Worm (Caenorhabditis elegans) whole organism, L1 larva: ENCODE data around the gene msp-32.
"Not testable (repeated sequence)": the region's sequence is repeated elsewhere in the genome, so short reads cannot be mapped to it uniquely, and the experiment has no call there.

ENCODE experiments used
- C04F5.9 ChIP-seq: sonication (generic microtip); optimal IDR thresholded peaks from 2 replicates; lab custom pipeline; 2016; ENCODE audit warnings: missing genetic modification characterization, missing compliant biosample characterization
- C34B4.2 ChIP-seq: sonication (generic microtip); optimal IDR thresholded peaks from 2 replicates; lab custom pipeline; 2017; ENCODE audit warnings: mild to moderate bottlenecking, missing genetic modification characterization, missing compliant biosample characterization
- aly-2 ChIP-seq: fragments of 150-350 bp; optimal IDR thresholded peaks from 2 replicates; lab custom pipeline; 2014; ENCODE audit warnings: missing biosample characterization, missing genetic modification characterization
- ama-1 ChIP-seq: fragments of 150-350 bp; optimal IDR thresholded peaks from 2 replicates; lab custom pipeline; 2014
- ceh-63 ChIP-seq: fragments of 200-800 bp; sonication (Bioruptor generic); optimal IDR thresholded peaks from 2 replicates; lab custom pipeline; 2018; ENCODE audit warnings: mild to moderate bottlenecking, missing genetic modification characterization, missing compliant biosample characterization
- ceh-8 ChIP-seq: fragments of 200-800 bp; sonication (Bioruptor generic); optimal IDR thresholded peaks from 2 replicates; lab custom pipeline; 2018; ENCODE audit warnings: mild to moderate bottlenecking, missing genetic modification characterization, moderate library complexity, missing compliant biosample characterization
- ceh-82 ChIP-seq, 3 experiments: fragments of 150-350 bp in 1 of 3; sonication (generic microtip) in 2 of 3; optimal IDR thresholded peaks; 2 replicates each; lab custom pipeline; 2014 to 2017; ENCODE audit warnings: missing biosample characterization in 3 of 3, missing genetic modification characterization in 3 of 3
- ceh-88 ChIP-seq: fragments of 200-800 bp; sonication (Bioruptor generic); IDR thresholded peaks from 2 replicates; pipeline ENCODE4 v1.3.6; 2022; ENCODE audit warnings: missing genetic modification characterization, missing compliant biosample characterization
- ces-1 ChIP-seq: fragments of 150-350 bp; optimal IDR thresholded peaks from 2 replicates; lab custom pipeline; 2014; ENCODE audit warnings: missing biosample characterization, missing genetic modification reagents, missing genetic modification characterization
- dpl-1 ChIP-seq, 3 experiments: fragments of 150-350 bp in 2 of 3; sonication (generic microtip) in 1 of 3; optimal IDR thresholded peaks; 2 replicates each; lab custom pipeline; 2014 to 2017; ENCODE audit warnings: missing biosample characterization in 3 of 3, missing genetic modification characterization in 3 of 3, missing genetic modification reagents in 3 of 3
- dsc-1 ChIP-seq: sonication (generic microtip); optimal IDR thresholded peaks from 2 replicates; lab custom pipeline; 2016; ENCODE audit warnings: mild to moderate bottlenecking, missing genetic modification characterization, missing compliant biosample characterization
- efl-1 ChIP-seq, 4 experiments: fragments of 150-350 bp; optimal IDR thresholded peaks in 3 of 4; peaks in 1 of 4; 1 replicate in 1 of 4; 2 replicates in 3 of 4; lab custom pipeline; 2014; ENCODE audit warnings: missing biosample characterization in 2 of 4, missing genetic modification characterization in 2 of 4, missing genetic modification reagents in 2 of 4
- fkh-10 ChIP-seq: sonication (generic microtip); optimal IDR thresholded peaks from 2 replicates; lab custom pipeline; 2017; ENCODE audit warnings: missing biosample characterization, missing genetic modification reagents, missing genetic modification characterization
- fkh-8 ChIP-seq: sonication (generic microtip); optimal IDR thresholded peaks from 2 replicates; lab custom pipeline; 2016; ENCODE audit warnings: mild to moderate bottlenecking, missing genetic modification characterization, missing compliant biosample characterization
- hlh-4 ChIP-seq: sonication (generic microtip); optimal IDR thresholded peaks from 2 replicates; lab custom pipeline; 2016; ENCODE audit warnings: mild to moderate bottlenecking, missing genetic modification characterization, missing compliant biosample characterization
- hpl-2 ChIP-seq: fragments of 150-350 bp; optimal IDR thresholded peaks from 2 replicates; lab custom pipeline; 2014; ENCODE audit warnings: missing biosample characterization, missing genetic modification reagents, missing genetic modification characterization
- irx-1 ChIP-seq: sonication (generic microtip); optimal IDR thresholded peaks from 2 replicates; lab custom pipeline; 2016; ENCODE audit warnings: missing genetic modification characterization, missing compliant biosample characterization
- jun-1 ChIP-seq: fragments of 150-350 bp; optimal IDR thresholded peaks from 2 replicates; lab custom pipeline; 2014; ENCODE audit warnings: missing biosample characterization, missing genetic modification reagents, missing genetic modification characterization
- lin-14 ChIP-seq: fragments of 200-800 bp; sonication (Bioruptor generic); optimal IDR thresholded peaks from 2 replicates; lab custom pipeline; 2018; ENCODE audit warnings: mild to moderate bottlenecking, missing genetic modification characterization, moderate library complexity, missing compliant biosample characterization
- lin-35 ChIP-seq, 2 experiments: fragments of 150-350 bp; optimal IDR thresholded peaks; 2 replicates each; lab custom pipeline; 2014; ENCODE audit warnings: missing biosample characterization in 2 of 2, missing genetic modification characterization in 2 of 2, missing genetic modification reagents in 2 of 2
- lin-39 ChIP-seq: fragments of 150-350 bp; optimal IDR thresholded peaks from 2 replicates; lab custom pipeline; 2014; ENCODE audit warnings: missing biosample characterization, missing genetic modification reagents, missing genetic modification characterization
- lir-3 ChIP-seq: sonication (generic microtip); optimal IDR thresholded peaks from 2 replicates; lab custom pipeline; 2016; ENCODE audit warnings: mild to moderate bottlenecking, missing genetic modification characterization, moderate library complexity, missing compliant biosample characterization; ENCODE audit not compliant: poor library complexity
- mab-9 ChIP-seq: fragments of 200-800 bp; sonication (Bioruptor generic); IDR thresholded peaks from 2 replicates; pipeline ENCODE4 v1.3.6; 2022; ENCODE audit warnings: missing genetic modification reagents, missing genetic modification characterization, missing compliant biosample characterization
- mep-1 ChIP-seq: fragments of 150-350 bp; optimal IDR thresholded peaks from 2 replicates; lab custom pipeline; 2014; ENCODE audit warnings: missing biosample characterization, missing genetic modification characterization
- nhr-20 ChIP-seq: sonication (generic microtip); optimal IDR thresholded peaks from 2 replicates; lab custom pipeline; 2016; ENCODE audit warnings: mild to moderate bottlenecking, missing genetic modification characterization, missing compliant biosample characterization
- nhr-237 ChIP-seq: fragments of 150-350 bp; optimal IDR thresholded peaks from 2 replicates; lab custom pipeline; 2014; ENCODE audit warnings: missing biosample characterization, missing genetic modification characterization
- nhr-28 ChIP-seq: fragments of 150-350 bp; optimal IDR thresholded peaks from 2 replicates; lab custom pipeline; 2014; ENCODE audit warnings: missing biosample characterization, missing genetic modification characterization
- nhr-71 ChIP-seq: sonication (generic microtip); optimal IDR thresholded peaks from 2 replicates; lab custom pipeline; 2016; ENCODE audit warnings: mild to moderate bottlenecking, missing genetic modification characterization, moderate library complexity, missing compliant biosample characterization
- nhr-77 ChIP-seq: fragments of 150-350 bp; optimal IDR thresholded peaks from 2 replicates; lab custom pipeline; 2014; ENCODE audit warnings: missing biosample characterization, missing genetic modification characterization
- nhr-84 ChIP-seq: sonication (generic microtip); optimal IDR thresholded peaks from 2 replicates; lab custom pipeline; 2017; ENCODE audit warnings: missing biosample characterization, missing genetic modification characterization
- nhr-85 ChIP-seq: sonication (generic microtip); peaks from one replicate; lab custom pipeline; 2016; ENCODE audit warnings: missing genetic modification characterization, inconsistent platforms, missing compliant biosample characterization
- pag-3 ChIP-seq: sonication (generic microtip); optimal IDR thresholded peaks from 2 replicates; lab custom pipeline; 2017; ENCODE audit warnings: missing genetic modification characterization, mild to moderate bottlenecking, missing compliant biosample characterization, antibody characterized with exemption, borderline replicate concordance; ENCODE audit not compliant: insufficient read depth
- pax-3 ChIP-seq: fragments of 200-800 bp; sonication (Bioruptor generic); optimal IDR thresholded peaks from 2 replicates; lab custom pipeline; 2018; ENCODE audit warnings: mild to moderate bottlenecking, missing genetic modification characterization, moderate library complexity, missing compliant biosample characterization
- pqm-1 ChIP-seq: sonication (generic microtip); optimal IDR thresholded peaks from 3 replicates; lab custom pipeline; 2017; ENCODE audit warnings: missing biosample characterization, missing genetic modification characterization
- skn-1 ChIP-seq: fragments of 150-350 bp; optimal IDR thresholded peaks from 2 replicates; lab custom pipeline; 2014; ENCODE audit warnings: missing biosample characterization, missing genetic modification characterization
- snpc-4 ChIP-seq: fragments of 150-350 bp; optimal IDR thresholded peaks from 2 replicates; lab custom pipeline; 2014; ENCODE audit warnings: missing biosample characterization, missing genetic modification characterization
- snu-23 ChIP-seq: sonication (generic microtip); optimal IDR thresholded peaks from 2 replicates; lab custom pipeline; 2016; ENCODE audit warnings: missing genetic modification characterization, missing compliant biosample characterization
- sox-4 ChIP-seq: sonication (generic microtip); optimal IDR thresholded peaks from 2 replicates; lab custom pipeline; 2016; ENCODE audit warnings: missing genetic modification characterization, missing compliant biosample characterization
- sup-37 ChIP-seq: fragments of 200-800 bp; sonication (Bioruptor generic); optimal IDR thresholded peaks from 2 replicates; lab custom pipeline; 2018; ENCODE audit warnings: mild to moderate bottlenecking, missing genetic modification characterization, missing compliant biosample characterization
- swsn-7 ChIP-seq: sonication (generic microtip); optimal IDR thresholded peaks from 2 replicates; lab custom pipeline; 2016; ENCODE audit warnings: missing genetic modification characterization, missing compliant biosample characterization
- tlp-1 ChIP-seq: fragments of 150-350 bp; optimal IDR thresholded peaks from 2 replicates; lab custom pipeline; 2014; ENCODE audit warnings: missing biosample characterization, missing genetic modification characterization
- unc-130 ChIP-seq: fragments of 150-350 bp; optimal IDR thresholded peaks from 2 replicates; lab custom pipeline; 2017; ENCODE audit warnings: missing biosample characterization, missing genetic modification characterization, inconsistent platforms
- unc-62 ChIP-seq: fragments of 150-350 bp; optimal IDR thresholded peaks from 2 replicates; lab custom pipeline; 2014; ENCODE audit warnings: missing biosample characterization, missing genetic modification reagents, missing genetic modification characterization
- xbp-1 ChIP-seq: sonication (generic microtip); optimal IDR thresholded peaks from 2 replicates; lab custom pipeline; 2016; ENCODE audit warnings: missing genetic modification characterization, missing compliant biosample characterization
- zag-1 ChIP-seq: fragments of 150-350 bp; optimal IDR thresholded peaks from 2 replicates; lab custom pipeline; 2014; ENCODE audit warnings: missing biosample characterization, missing genetic modification characterization
- ztf-11 ChIP-seq, 2 experiments: sonication (generic microtip); optimal IDR thresholded peaks; 2 replicates each; lab custom pipeline; 2016 to 2017; ENCODE audit warnings: missing genetic modification characterization in 2 of 2, missing biosample characterization in 1 of 2, missing compliant biosample characterization in 1 of 2
- ztf-4 ChIP-seq: fragments of 150-350 bp; optimal IDR thresholded peaks from 2 replicates; lab custom pipeline; 2014; ENCODE audit warnings: missing biosample characterization, missing genetic modification characterization

The msp-32 gene

DNA sequence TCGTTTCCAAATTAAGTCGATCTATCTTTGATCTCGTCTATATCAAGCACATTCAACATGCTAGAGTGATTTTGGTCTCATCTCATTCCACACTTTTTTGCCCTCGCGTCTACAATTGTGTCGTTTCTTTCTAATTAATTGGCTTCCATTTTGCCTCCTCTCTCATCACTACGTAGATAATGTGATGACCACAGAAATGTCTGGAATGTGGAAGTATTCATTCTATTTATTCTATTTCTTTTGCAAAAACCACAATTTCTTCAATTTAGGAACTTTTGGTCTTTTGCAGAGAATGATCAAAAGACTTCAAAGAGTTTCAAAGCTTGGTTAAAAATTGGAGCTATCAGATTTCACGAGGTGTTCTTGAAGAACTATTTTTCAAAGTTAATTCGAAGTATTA is 16.9 kb downstream of the msp-32 start:
- TF ChIP-seq snpc-4 (no peak), ceh-82 (tag; optimal IDR thresholded peaks at IDR 0.05; lab: Kevin White, UChicago) (no peak), nhr-20 (tag; lab: Kevin White, UChicago) (no peak), pax-3 (no peak), pqm-1 (tag; lab: Kevin White, UChicago) (no peak), skn-1 (tag; lab: Kevin White, UChicago) (no peak), nhr-85 (tag; lab: Kevin White, UChicago) (peak; percentile 71), nhr-237 (no peak), efl-1 (optimal IDR thresholded peaks at IDR 0.05; lab: Kevin White, UChicago) (no peak), efl-1 (GFP tag; optimal IDR thresholded peaks at IDR 0.05 in 1 of 2; lab: Kevin White, UChicago) (peak in 1 of 2 experiments; percentile 63)

DNA sequence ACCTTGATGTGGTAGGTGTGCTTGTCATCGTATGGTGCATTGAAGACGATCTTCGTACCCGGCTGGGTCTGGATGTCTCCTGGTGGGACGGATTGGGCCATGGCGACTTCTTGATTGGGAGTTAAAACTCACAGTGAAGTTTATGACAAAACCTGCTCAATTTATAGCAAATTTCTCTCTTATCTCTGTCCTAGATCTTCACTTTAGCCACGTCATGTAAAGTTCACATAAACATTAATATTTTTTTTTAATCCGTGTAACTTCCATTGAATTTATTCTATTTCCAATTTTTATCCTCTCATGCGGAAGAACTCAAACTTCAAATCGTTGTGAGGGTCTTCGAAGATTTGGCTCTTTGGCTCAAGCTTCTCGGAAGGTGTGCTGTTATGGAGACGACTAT is 17.8 kb downstream of the msp-32 start, which contains the start of gene msp-31:
Gene msp-31, minus strand, starts transcription at position 101 of the 400 bp plus-strand sequence.
- not testable (repeated sequence) for TF ChIP-seq lin-35 (GFP tag; optimal IDR thresholded peaks at IDR 0.05; lab: Kevin White, UChicago); sox-4 (tag; lab: Kevin White, UChicago); hlh-4 (tag; lab: Kevin White, UChicago)
- TF ChIP-seq, all 84 proteins: peak for 0; not testable (repeated sequence) for 84

ce11 chrII:4918501-4919021 is 19.9 kb downstream of the msp-32 start:
- TF ChIP-seq ceh-63 (no peak), ceh-88 (no peak), lin-14 (GFP tag; lab: Kevin White, UChicago) (peak; percentile 47), jun-1 (no peak), irx-1 (tag; lab: Kevin White, UChicago) (no peak), lin-39 (tag; lab: Kevin White, UChicago) (no peak), nhr-71 (tag; lab: Kevin White, UChicago) (no peak), ces-1 (no peak), lin-35 (GFP tag; optimal IDR thresholded peaks at IDR 0.05; lab: Kevin White, UChicago) (peak in 1 of 2 experiments; percentile 15), ztf-11 (tag; optimal IDR thresholded peaks at IDR 0.05; lab: Kevin White, UChicago) (no peak), hlh-4 (tag; lab: Kevin White, UChicago) (no peak), nhr-77 (tag; lab: Kevin White, UChicago) (no peak), mep-1 (tag; lab: Kevin White, UChicago) (no peak), tlp-1 (tag; lab: Kevin White, UChicago) (no peak), ceh-82 (tag; optimal IDR thresholded peaks at IDR 0.05; lab: Kevin White, UChicago) (no peak), unc-130 (tag; lab: Kevin White, UChicago) (peak; percentile 11), C34B4.2 (tag; lab: Kevin White, UChicago) (no peak), hpl-2 (GFP tag; lab: Kevin White, UChicago) (no peak), xbp-1 (tag; lab: Kevin White, UChicago) (no peak), dpl-1 (GFP tag; optimal IDR thresholded peaks at IDR 0.05; lab: Kevin White, UChicago) (no peak), pag-3 (tag; lab: Kevin White, UChicago) (no peak), sox-4 (tag; lab: Kevin White, UChicago) (no peak), nhr-28 (tag; lab: Kevin White, UChicago) (no peak), ceh-8 (GFP tag; lab: Kevin White, UChicago) (no peak), nhr-84 (no peak), lir-3 (tag; lab: Kevin White, UChicago) (no peak), pqm-1 (tag; lab: Kevin White, UChicago) (no peak), mab-9 (GFP tag; lab: Robert Waterston, UW) (no peak), unc-62 (no peak), efl-1 (optimal IDR thresholded peaks at IDR 0.05; lab: Kevin White, UChicago) (no peak), efl-1 (GFP tag; optimal IDR thresholded peaks at IDR 0.05 in 1 of 2; lab: Kevin White, UChicago) (peak in 1 of 2 experiments; percentile 81), fkh-8 (tag; lab: Kevin White, UChicago) (no peak), nhr-20 (tag; lab: Kevin White, UChicago) (peak; percentile 22), ama-1 (lab: Kevin White, UChicago) (no peak), fkh-10 (GFP tag; lab: Kevin White, UChicago) (no peak), C04F5.9 (no peak), sup-37 (GFP tag; lab: Kevin White, UChicago) (no peak), dsc-1 (no peak), snu-23 (GFP tag; lab: Kevin White, UChicago) (no peak), nhr-237 (no peak), aly-2 (tag; lab: Kevin White, UChicago) (no peak), ztf-4 (tag; lab: Kevin White, UChicago) (no peak), zag-1 (tag; lab: Kevin White, UChicago) (no peak), swsn-7 (no peak)
